Fruit fly (Drosophila melanogaster): ENCODE data around the gene CG10477.

DNA sequence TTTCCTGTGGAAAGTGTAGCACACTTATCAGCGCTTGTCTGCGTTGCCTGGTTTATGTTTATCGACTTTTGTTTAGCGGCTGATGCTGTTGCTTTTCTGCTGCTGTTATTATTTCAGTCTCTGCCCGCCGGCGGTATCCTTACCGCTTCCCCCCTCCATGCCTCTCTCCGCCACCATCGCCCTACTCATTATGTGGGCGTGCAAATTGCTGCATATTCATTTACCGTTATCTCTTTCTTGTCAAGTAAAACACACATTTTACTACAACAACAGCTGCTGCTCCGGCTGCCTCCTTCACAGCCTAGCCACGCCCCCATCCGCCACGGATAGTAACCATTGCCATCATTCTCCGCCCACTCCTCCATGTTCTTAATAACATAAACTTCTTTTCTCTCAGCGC, 34.5 kb downstream of the CG10477 start:
- TF ChIP-seq kay (GFP tag; ENCODE audit: borderline replicate concordance) (no peak), CG1620 (GFP tag; optimal IDR thresholded peaks at IDR 0.05) (no peak), Hr96 (GFP tag; optimal IDR thresholded peaks at IDR 0.05) (no peak), tj (GFP tag; optimal IDR thresholded peaks at IDR 0.05) (no peak)
